Fruit fly (Drosophila melanogaster) whole organism, pupa: ENCODE results near the gene Arr2.

Experiments
- CG10348 ChIP-seq: fragments of 200-800 bp; sonication (Bioruptor generic); IDR thresholded peaks from 2 replicates; pipeline ENCODE4 v1.3.6; 2022; ENCODE audit warnings: missing biosample characterization, missing genetic modification characterization
- CG12605 ChIP-seq: fragments of 200-800 bp; sonication (Bioruptor generic); IDR thresholded peaks from 2 replicates; pipeline ENCODE4 v1.3.6; 2022; ENCODE audit warnings: missing biosample characterization, missing genetic modification characterization
- CG13204 ChIP-seq: fragments of 200-800 bp; sonication (Bioruptor generic); optimal IDR thresholded peaks from 2 replicates; lab custom pipeline; 2018; ENCODE audit warnings: missing biosample characterization, mild to moderate bottlenecking, missing genetic modification characterization, moderate library complexity
- CG14655 ChIP-seq: fragments of 200-800 bp; sonication (Bioruptor generic); optimal IDR thresholded peaks from 3 replicates; lab custom pipeline; 2017; ENCODE audit warnings: mild to moderate bottlenecking, missing biosample characterization, missing genetic modification reagents, missing genetic modification characterization
- CG15710 ChIP-seq: fragments of 200-800 bp; sonication (Bioruptor generic); optimal IDR thresholded peaks from 2 replicates; lab custom pipeline; 2018; ENCODE audit warnings: missing biosample characterization, mild to moderate bottlenecking, missing genetic modification characterization, moderate library complexity
- CG17806 ChIP-seq: fragments of 200-800 bp; sonication (Bioruptor generic); optimal IDR thresholded peaks from 2 replicates; lab custom pipeline; 2018; ENCODE audit warnings: missing biosample characterization, mild to moderate bottlenecking, missing genetic modification characterization, moderate library complexity
- CG32121 ChIP-seq: fragments of 200-800 bp; sonication (Bioruptor generic); IDR thresholded peaks from 2 replicates; pipeline ENCODE4 v1.3.6; 2022; ENCODE audit warnings: missing biosample characterization, missing genetic modification characterization
- CG34367 ChIP-seq: fragments of 200-800 bp; sonication (Bioruptor generic); optimal IDR thresholded peaks from 2 replicates; lab custom pipeline; 2018; ENCODE audit warnings: missing biosample characterization, mild to moderate bottlenecking, missing genetic modification characterization
- CG4496 ChIP-seq: fragments of 200-800 bp; sonication (Bioruptor generic); IDR thresholded peaks from 3 replicates; pipeline ENCODE4 v1.3.6; 2022; ENCODE audit warnings: missing biosample characterization, missing genetic modification characterization
- CG8159 ChIP-seq: fragments of 200-800 bp; sonication (Bioruptor generic); optimal IDR thresholded peaks from 3 replicates; lab custom pipeline; 2018; ENCODE audit warnings: missing biosample characterization, mild to moderate bottlenecking, missing genetic modification characterization, moderate library complexity
- CG8301 ChIP-seq: fragments of 200-800 bp; sonication (Bioruptor generic); optimal IDR thresholded peaks from 2 replicates; lab custom pipeline; 2018; ENCODE audit warnings: missing biosample characterization, mild to moderate bottlenecking, missing genetic modification characterization
- CG9948 ChIP-seq: fragments of 200-800 bp; sonication (Bioruptor generic); optimal IDR thresholded peaks from 2 replicates; lab custom pipeline; 2018; ENCODE audit warnings: missing biosample characterization, mild to moderate bottlenecking, missing genetic modification characterization, moderate library complexity
- D1 ChIP-seq: fragments of 200-800 bp; sonication (Bioruptor generic); optimal IDR thresholded peaks from 2 replicates; lab custom pipeline; 2018; ENCODE audit warnings: missing biosample characterization, mild to moderate bottlenecking, missing genetic modification characterization, moderate library complexity
- EcR ChIP-seq: fragments of 200-800 bp; sonication (Bioruptor generic); optimal IDR thresholded peaks from 3 replicates; lab custom pipeline; 2019; ENCODE audit warnings: missing biosample characterization, missing genetic modification characterization, mild to moderate bottlenecking, moderate library complexity, missing genetic modification reagents
- Ets98B ChIP-seq: fragments of 200-800 bp; sonication (Bioruptor generic); IDR thresholded peaks from 2 replicates; pipeline ENCODE4 v1.3.6; 2022; ENCODE audit warnings: missing biosample characterization, missing genetic modification characterization
- Pif1A ChIP-seq: fragments of 200-800 bp; sonication (Bioruptor generic); optimal IDR thresholded peaks from 3 replicates; lab custom pipeline; 2016; ENCODE audit warnings: missing biosample characterization, missing genetic modification characterization
- Pif1B ChIP-seq: fragments of 200-800 bp; sonication (Bioruptor generic); optimal IDR thresholded peaks from 3 replicates; lab custom pipeline; 2016; ENCODE audit warnings: missing biosample characterization, missing genetic modification characterization
- Snoo ChIP-seq: fragments of 200-800 bp; sonication (Bioruptor generic); optimal IDR thresholded peaks from 3 replicates; lab custom pipeline; 2017; ENCODE audit warnings: missing biosample characterization, mild to moderate bottlenecking, missing genetic modification characterization, inconsistent platforms
- fd96Ca ChIP-seq: fragments of 200-800 bp; sonication (Bioruptor generic); IDR thresholded peaks from 3 replicates; pipeline ENCODE4 v1.3.6; 2022; ENCODE audit warnings: missing biosample characterization, missing genetic modification characterization
- gl ChIP-seq: fragments of 200-800 bp; sonication (Bioruptor generic); optimal IDR thresholded peaks from 2 replicates; lab custom pipeline; 2018; ENCODE audit warnings: missing biosample characterization, mild to moderate bottlenecking, missing genetic modification characterization
- rn ChIP-seq: fragments of 200-800 bp; sonication (Bioruptor generic); IDR thresholded peaks from 2 replicates; pipeline ENCODE4 v1.3.6; 2022; ENCODE audit warnings: missing biosample characterization, missing genetic modification characterization

The Arr2 gene

DNA sequence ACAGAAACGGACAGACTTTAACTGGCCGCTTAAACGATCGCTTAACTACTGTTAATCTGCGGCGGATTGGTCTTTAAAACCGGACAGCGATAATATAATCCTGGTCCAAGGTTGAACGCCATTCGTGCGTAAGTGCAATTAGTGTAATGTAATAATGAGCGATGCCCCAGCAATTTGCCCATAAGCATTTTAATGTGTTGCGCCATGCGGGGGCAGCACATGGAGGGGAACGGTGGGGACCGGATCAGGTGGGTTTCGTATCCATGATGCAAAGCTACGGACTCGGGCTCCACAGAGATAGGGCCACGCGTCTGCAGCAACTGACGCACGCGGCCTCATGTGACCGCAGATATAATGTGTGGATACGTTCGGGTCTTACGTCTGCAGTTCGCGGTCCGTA lies 9.1 kb upstream of the Arr2 start:
- peak; percentile 32 for TF ChIP-seq EcR (GFP tag; lab: Kevin White, UChicago)
- no peak for TF ChIP-seq CG17806
- TF ChIP-seq, all 21 proteins: peak for 1

DNA sequence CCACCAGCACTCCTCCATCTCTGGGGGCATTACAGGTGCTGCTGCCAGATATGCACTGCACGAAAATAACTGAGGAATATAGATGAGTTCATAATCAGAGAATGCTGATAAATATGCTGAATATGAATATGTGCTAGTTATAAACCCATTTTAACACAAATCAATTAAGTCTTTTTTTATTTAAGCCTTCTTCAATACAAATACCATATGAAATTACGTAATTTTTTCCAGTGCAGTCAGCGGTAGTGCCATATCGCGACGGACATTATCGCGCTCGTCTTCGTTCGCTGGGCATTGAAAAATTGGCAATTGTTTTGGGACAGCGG lies 8.7 kb upstream of the Arr2 start:
- peak; percentile 82 for TF ChIP-seq Snoo (tag; lab: Kevin White, UChicago)
- peak; percentile 85 for TF ChIP-seq D1 (tag; lab: Kevin White, UChicago)
- peak; percentile 62 for TF ChIP-seq CG14655 (GFP tag; lab: Kevin White, UChicago)
- peak; percentile 91 for TF ChIP-seq CG15710 (tag; lab: Kevin White, UChicago)
- peak; percentile 94 for TF ChIP-seq CG13204 (GFP tag; lab: Kevin White, UChicago)
- TF ChIP-seq Pif1A: peak; percentile 88
- peak; percentile 80 for TF ChIP-seq gl (tag; lab: Kevin White, UChicago)
- peak; percentile 81 for TF ChIP-seq CG32121 (GFP tag; lab: Robert Waterston, UW)
- peak; percentile 78 for TF ChIP-seq CG34367 (tag; lab: Kevin White, UChicago)
- TF ChIP-seq Pif1B (GFP tag; lab: Kevin White, UChicago): peak; percentile 84
- TF ChIP-seq fd96Ca (GFP tag; lab: Robert Waterston, UW): peak; percentile 68; the same call in 2 of the 3 replicates
- TF ChIP-seq EcR (GFP tag; lab: Kevin White, UChicago): peak; percentile 85
- TF ChIP-seq CG17806: peak; percentile 89
- TF ChIP-seq CG9948: peak; percentile 85
- peak; percentile 53; the same call in 1 of the 2 replicates for TF ChIP-seq Ets98B (GFP tag; lab: Robert Waterston, UW)
- no peak for TF ChIP-seq CG12605
- TF ChIP-seq rn (GFP tag; lab: Robert Waterston, UW): peak; percentile 47; the same call in 1 of the 2 replicates
- peak; percentile 47 for TF ChIP-seq CG8301
- peak; percentile 88 for TF ChIP-seq CG4496
- TF ChIP-seq CG10348: no peak
- peak; percentile 95 for TF ChIP-seq CG8159 (tag; lab: Kevin White, UChicago)

DNA sequence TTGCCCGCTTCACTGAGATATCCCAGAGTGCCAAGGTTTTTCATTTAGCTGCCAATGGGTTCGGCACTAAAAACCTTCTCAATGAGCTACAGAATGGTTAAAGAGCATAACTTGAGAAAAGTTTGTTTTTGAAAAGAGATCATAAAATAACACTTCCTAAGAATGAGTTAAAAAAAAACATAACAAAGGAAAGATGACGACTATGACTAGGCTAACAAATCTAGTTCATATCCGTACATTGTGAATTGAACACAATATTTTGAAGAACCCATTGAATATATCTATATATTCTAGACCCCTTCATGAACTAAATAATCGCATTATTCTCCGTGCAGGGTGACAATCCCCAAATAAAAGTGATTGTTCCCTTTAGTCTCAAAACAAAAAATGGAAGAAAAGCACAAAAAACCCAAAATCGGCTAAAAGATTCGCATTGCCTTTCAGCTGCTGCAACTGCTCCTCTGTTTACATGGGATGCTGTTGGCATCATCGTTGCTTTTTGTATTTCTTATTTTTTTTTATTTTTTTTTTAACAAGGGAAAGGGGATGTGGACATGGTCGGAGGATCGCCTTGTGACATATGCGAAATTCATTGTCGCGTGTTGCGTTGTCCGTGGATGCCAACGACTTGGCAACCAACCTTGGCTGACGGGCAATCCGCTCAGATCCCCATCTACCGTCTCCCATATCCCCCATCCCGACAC lies 8.1 kb upstream of the Arr2 start:
- TF ChIP-seq Snoo (tag; lab: Kevin White, UChicago) (peak; percentile 86), CG4496 (no peak), CG12605 (no peak), CG10348 (no peak), Ets98B (GFP tag; lab: Robert Waterston, UW) (no peak), CG15710 (tag; lab: Kevin White, UChicago) (peak; percentile 89), CG8301 (no peak), CG9948 (peak; percentile 49), CG8159 (tag; lab: Kevin White, UChicago) (peak; percentile 92), fd96Ca (GFP tag; lab: Robert Waterston, UW) (no peak), rn (GFP tag; lab: Robert Waterston, UW) (no peak), Pif1B (GFP tag; lab: Kevin White, UChicago) (peak; percentile 90), CG32121 (GFP tag; lab: Robert Waterston, UW) (no peak), CG14655 (GFP tag; lab: Kevin White, UChicago) (no peak), gl (tag; lab: Kevin White, UChicago) (no peak), CG34367 (tag; lab: Kevin White, UChicago) (peak; percentile 42), CG17806 (peak; percentile 51), D1 (tag; lab: Kevin White, UChicago) (peak; percentile 29), Pif1A (peak; percentile 87), EcR (GFP tag; lab: Kevin White, UChicago) (no peak), CG13204 (GFP tag; lab: Kevin White, UChicago) (no peak)
- TF ChIP-seq, all 21 proteins: peak for 9

DNA sequence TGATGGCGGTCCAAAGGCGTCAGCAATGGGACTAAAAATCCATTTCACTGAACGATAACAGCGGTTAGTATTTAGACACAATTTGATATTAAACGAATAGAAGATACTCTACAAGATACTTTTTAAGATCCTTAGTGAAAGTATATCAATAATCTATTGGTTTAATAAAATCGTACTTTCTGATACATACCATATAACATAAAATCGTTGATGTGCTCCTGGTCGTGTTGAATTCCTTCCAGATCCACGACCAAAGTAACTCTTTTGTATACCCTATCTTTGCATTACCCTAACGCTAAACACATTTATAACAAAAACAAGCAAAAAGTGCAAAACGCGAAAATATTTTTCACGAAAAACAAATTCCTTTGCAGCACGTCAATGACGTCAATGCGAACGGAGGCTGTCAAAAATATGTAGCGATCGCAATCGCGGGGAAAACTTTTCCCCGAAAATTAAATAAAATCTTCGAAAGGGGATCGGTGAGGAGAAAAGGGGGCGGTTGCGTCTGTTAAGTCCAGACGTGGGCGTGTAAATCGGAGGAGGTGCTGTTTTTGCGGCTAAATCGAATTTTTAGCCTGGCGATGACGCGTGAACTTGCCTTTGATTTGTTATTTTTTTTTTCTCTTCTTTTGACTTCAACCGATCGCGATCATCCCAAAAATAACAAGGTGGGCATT lies 6.6 kb upstream of the Arr2 start:
- TF ChIP-seq CG32121 (GFP tag; lab: Robert Waterston, UW) (no peak), gl (tag; lab: Kevin White, UChicago) (no peak), CG17806 (no peak), CG4496 (no peak), Pif1A (no peak), rn (GFP tag; lab: Robert Waterston, UW) (no peak), CG14655 (GFP tag; lab: Kevin White, UChicago) (no peak), CG9948 (no peak), CG34367 (tag; lab: Kevin White, UChicago) (no peak), Snoo (tag; lab: Kevin White, UChicago) (no peak), CG10348 (no peak), Pif1B (GFP tag; lab: Kevin White, UChicago) (no peak), CG15710 (tag; lab: Kevin White, UChicago) (no peak), CG13204 (GFP tag; lab: Kevin White, UChicago) (no peak)

DNA sequence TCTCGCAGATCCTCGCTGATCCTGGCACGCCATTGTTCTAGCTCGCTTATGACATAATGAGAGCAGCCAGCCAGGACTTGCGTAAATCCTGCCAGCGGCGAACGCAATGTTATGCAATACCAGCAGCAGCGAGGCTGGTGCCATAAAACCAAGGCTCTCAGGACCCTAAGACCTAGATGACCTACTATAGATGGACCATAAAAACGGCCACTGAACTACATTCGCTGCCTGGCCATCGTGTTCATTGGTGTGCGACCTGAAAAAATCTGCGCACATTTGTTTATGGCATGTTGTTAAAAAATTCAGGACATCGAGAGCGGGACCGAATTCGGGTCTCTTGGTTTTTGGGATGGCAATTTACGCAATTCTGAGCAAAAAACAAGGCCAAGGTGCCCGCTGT lies 4.8 kb upstream of the Arr2 start:
- TF ChIP-seq gl (tag; lab: Kevin White, UChicago): no peak
- no peak for TF ChIP-seq EcR (GFP tag; lab: Kevin White, UChicago)
- TF ChIP-seq CG34367 (tag; lab: Kevin White, UChicago): no peak
- no peak for TF ChIP-seq CG14655 (GFP tag; lab: Kevin White, UChicago)
- no peak for TF ChIP-seq rn (GFP tag; lab: Robert Waterston, UW)
- no peak for TF ChIP-seq D1 (tag; lab: Kevin White, UChicago)
- TF ChIP-seq CG8159 (tag; lab: Kevin White, UChicago): no peak
- TF ChIP-seq CG8301: no peak
